Worm (Caenorhabditis elegans) whole organism, L1 larva: Measurements from ENCODE around the gene Y53G8B.2.

Experiments
- C04F5.9 ChIP-seq: sonication (generic microtip); optimal IDR thresholded peaks from 2 replicates; lab custom pipeline; 2016; ENCODE audit warnings: missing genetic modification characterization, missing compliant biosample characterization
- C34B4.2 ChIP-seq: sonication (generic microtip); optimal IDR thresholded peaks from 2 replicates; lab custom pipeline; 2017; ENCODE audit warnings: mild to moderate bottlenecking, missing genetic modification characterization, missing compliant biosample characterization
- F16B12.6 ChIP-seq: fragments of 150-350 bp; optimal IDR thresholded peaks from 2 replicates; lab custom pipeline; 2014; ENCODE audit warnings: missing biosample characterization, missing genetic modification characterization
- Y116A8C.19 ChIP-seq: sonication (generic microtip); optimal IDR thresholded peaks from 2 replicates; lab custom pipeline; 2016; ENCODE audit warnings: missing compliant biosample characterization, missing genetic modification characterization, borderline replicate concordance
- aha-1 ChIP-seq: fragments of 150-350 bp; optimal IDR thresholded peaks from 2 replicates; lab custom pipeline; 2014; ENCODE audit warnings: missing biosample characterization, missing genetic modification characterization
- aly-2 ChIP-seq: fragments of 150-350 bp; optimal IDR thresholded peaks from 2 replicates; lab custom pipeline; 2014; ENCODE audit warnings: missing biosample characterization, missing genetic modification characterization
- blmp-1 ChIP-seq: fragments of 150-350 bp; optimal IDR thresholded peaks from 2 replicates; lab custom pipeline; 2014; ENCODE audit warnings: missing biosample characterization, missing genetic modification characterization
- ceh-63 ChIP-seq: fragments of 200-800 bp; sonication (Bioruptor generic); optimal IDR thresholded peaks from 2 replicates; lab custom pipeline; 2018; ENCODE audit warnings: mild to moderate bottlenecking, missing genetic modification characterization, missing compliant biosample characterization
- ceh-90 ChIP-seq: sonication (generic microtip); optimal IDR thresholded peaks from 2 replicates; lab custom pipeline; 2016; ENCODE audit warnings: missing genetic modification characterization, missing compliant biosample characterization
- ces-1 ChIP-seq: fragments of 150-350 bp; optimal IDR thresholded peaks from 2 replicates; lab custom pipeline; 2014; ENCODE audit warnings: missing biosample characterization, missing genetic modification reagents, missing genetic modification characterization
- dpl-1 ChIP-seq, 3 experiments: fragments of 150-350 bp in 2 of 3; sonication (generic microtip) in 1 of 3; optimal IDR thresholded peaks; 2 replicates each; lab custom pipeline; 2014 to 2017; ENCODE audit warnings: missing biosample characterization in 3 of 3, missing genetic modification characterization in 3 of 3, missing genetic modification reagents in 3 of 3
- efl-1 ChIP-seq, 4 experiments: fragments of 150-350 bp; optimal IDR thresholded peaks in 3 of 4; peaks in 1 of 4; 1 replicate in 1 of 4; 2 replicates in 3 of 4; lab custom pipeline; 2014; ENCODE audit warnings: missing biosample characterization in 2 of 4, missing genetic modification characterization in 2 of 4, missing genetic modification reagents in 2 of 4
- efl-3 ChIP-seq: fragments of 200-800 bp; sonication (Bioruptor generic); optimal IDR thresholded peaks from 2 replicates; lab custom pipeline; 2018; ENCODE audit warnings: mild to moderate bottlenecking, missing genetic modification characterization, missing compliant biosample characterization
- egl-13 ChIP-seq: sonication (generic microtip); optimal IDR thresholded peaks from 2 replicates; lab custom pipeline; 2016; ENCODE audit warnings: missing genotype, missing genetic modification reagents, missing genetic modification characterization, missing compliant biosample characterization
- egl-27 ChIP-seq, 2 experiments: fragments of 150-350 bp in 1 of 2; sonication (generic microtip); optimal IDR thresholded peaks; 3 replicates each; lab custom pipeline; 2017 to 2018; ENCODE audit warnings: missing biosample characterization in 2 of 2, missing genetic modification characterization in 2 of 2, missing genetic modification reagents in 2 of 2
- elt-2 ChIP-seq: sonication (generic microtip); optimal IDR thresholded peaks from 2 replicates; lab custom pipeline; 2016; ENCODE audit warnings: missing genetic modification characterization, mild to moderate bottlenecking, inconsistent platforms, missing compliant biosample characterization, missing genetic modification reagents
- elt-3 ChIP-seq, 6 experiments: fragments of 150-350 bp in 1 of 6; sonication (generic microtip); optimal IDR thresholded peaks; 2 replicates each; lab custom pipeline; 2017 to 2018; ENCODE audit warnings: missing biosample characterization in 6 of 6, missing genetic modification characterization in 6 of 6, inconsistent platforms in 1 of 6
- ets-5 ChIP-seq: fragments of 200-800 bp; sonication (Bioruptor generic); IDR thresholded peaks from 2 replicates; pipeline ENCODE4 v1.3.6; 2022; ENCODE audit warnings: missing genetic modification characterization, missing compliant biosample characterization
- fkh-10 ChIP-seq: sonication (generic microtip); optimal IDR thresholded peaks from 2 replicates; lab custom pipeline; 2017; ENCODE audit warnings: missing biosample characterization, missing genetic modification reagents, missing genetic modification characterization
- fkh-8 ChIP-seq: sonication (generic microtip); optimal IDR thresholded peaks from 2 replicates; lab custom pipeline; 2016; ENCODE audit warnings: mild to moderate bottlenecking, missing genetic modification characterization, missing compliant biosample characterization
- fos-1 ChIP-seq: fragments of 150-350 bp; optimal IDR thresholded peaks from 2 replicates; lab custom pipeline; 2014; ENCODE audit warnings: missing biosample characterization, missing genetic modification characterization
- hlh-17 ChIP-seq: fragments of 200-800 bp; sonication (Bioruptor generic); optimal IDR thresholded peaks from 2 replicates; lab custom pipeline; 2018; ENCODE audit warnings: missing genetic modification characterization, mild to moderate bottlenecking, missing compliant biosample characterization, moderate library complexity, borderline replicate concordance
- hpl-2 ChIP-seq: fragments of 150-350 bp; optimal IDR thresholded peaks from 2 replicates; lab custom pipeline; 2014; ENCODE audit warnings: missing biosample characterization, missing genetic modification reagents, missing genetic modification characterization
- jun-1 ChIP-seq: fragments of 150-350 bp; optimal IDR thresholded peaks from 2 replicates; lab custom pipeline; 2014; ENCODE audit warnings: missing biosample characterization, missing genetic modification reagents, missing genetic modification characterization
- lin-13 ChIP-seq: fragments of 150-350 bp; optimal IDR thresholded peaks from 2 replicates; lab custom pipeline; 2014; ENCODE audit warnings: missing biosample characterization, missing genetic modification reagents, missing genetic modification characterization
- lin-15B ChIP-seq: fragments of 150-350 bp; sonication (generic microtip); optimal IDR thresholded peaks from 3 replicates; lab custom pipeline; 2014; ENCODE audit warnings: missing biosample characterization, missing genetic modification characterization
- lin-35 ChIP-seq, 2 experiments: fragments of 150-350 bp; optimal IDR thresholded peaks; 2 replicates each; lab custom pipeline; 2014; ENCODE audit warnings: missing biosample characterization in 2 of 2, missing genetic modification characterization in 2 of 2, missing genetic modification reagents in 2 of 2
- lin-39 ChIP-seq: fragments of 150-350 bp; optimal IDR thresholded peaks from 2 replicates; lab custom pipeline; 2014; ENCODE audit warnings: missing biosample characterization, missing genetic modification reagents, missing genetic modification characterization
- lir-3 ChIP-seq: sonication (generic microtip); optimal IDR thresholded peaks from 2 replicates; lab custom pipeline; 2016; ENCODE audit warnings: mild to moderate bottlenecking, missing genetic modification characterization, moderate library complexity, missing compliant biosample characterization; ENCODE audit not compliant: poor library complexity
- lsy-2 ChIP-seq, 2 experiments: fragments of 150-350 bp; optimal IDR thresholded peaks; 2 replicates each; lab custom pipeline; 2014; ENCODE audit warnings: missing biosample characterization in 2 of 2, missing genetic modification characterization in 2 of 2
- mab-9 ChIP-seq: fragments of 200-800 bp; sonication (Bioruptor generic); IDR thresholded peaks from 2 replicates; pipeline ENCODE4 v1.3.6; 2022; ENCODE audit warnings: missing genetic modification reagents, missing genetic modification characterization, missing compliant biosample characterization
- mdl-1 ChIP-seq, 2 experiments: fragments of 150-350 bp; optimal IDR thresholded peaks; 2 replicates each; lab custom pipeline; 2014 to 2017; ENCODE audit warnings: missing biosample characterization in 2 of 2, missing genetic modification characterization in 2 of 2, inconsistent platforms in 1 of 2
- mef-2 ChIP-seq: fragments of 150-350 bp; optimal IDR thresholded peaks from 2 replicates; lab custom pipeline; 2014; ENCODE audit warnings: missing biosample characterization, missing genetic modification characterization
- mep-1 ChIP-seq: fragments of 150-350 bp; optimal IDR thresholded peaks from 2 replicates; lab custom pipeline; 2014; ENCODE audit warnings: missing biosample characterization, missing genetic modification characterization
- nhr-19 ChIP-seq: fragments of 200-800 bp; sonication (Bioruptor generic); conservative IDR thresholded peaks from 2 replicates; pipeline ENCODE4 v1.3.6; 2022; ENCODE audit warnings: missing genetic modification characterization, missing compliant biosample characterization
- nhr-237 ChIP-seq: fragments of 150-350 bp; optimal IDR thresholded peaks from 2 replicates; lab custom pipeline; 2014; ENCODE audit warnings: missing biosample characterization, missing genetic modification characterization
- nhr-47 ChIP-seq: sonication (generic microtip); optimal IDR thresholded peaks from 2 replicates; lab custom pipeline; 2016; ENCODE audit warnings: mild to moderate bottlenecking, missing genetic modification characterization, moderate library complexity, missing compliant biosample characterization
- nhr-76 ChIP-seq: sonication (generic microtip); optimal IDR thresholded peaks from 2 replicates; lab custom pipeline; 2017; ENCODE audit warnings: missing biosample characterization, missing genetic modification characterization
- nhr-77 ChIP-seq: fragments of 150-350 bp; optimal IDR thresholded peaks from 2 replicates; lab custom pipeline; 2014; ENCODE audit warnings: missing biosample characterization, missing genetic modification characterization
- nhr-84 ChIP-seq: sonication (generic microtip); optimal IDR thresholded peaks from 2 replicates; lab custom pipeline; 2017; ENCODE audit warnings: missing biosample characterization, missing genetic modification characterization
- nhr-85 ChIP-seq: sonication (generic microtip); peaks from one replicate; lab custom pipeline; 2016; ENCODE audit warnings: missing genetic modification characterization, inconsistent platforms, missing compliant biosample characterization
- nhr-90 ChIP-seq: sonication (generic microtip); optimal IDR thresholded peaks from 2 replicates; lab custom pipeline; 2016; ENCODE audit warnings: mild to moderate bottlenecking, missing genetic modification characterization, missing compliant biosample characterization; ENCODE audit not compliant: poor library complexity
- pag-3 ChIP-seq: sonication (generic microtip); optimal IDR thresholded peaks from 2 replicates; lab custom pipeline; 2017; ENCODE audit warnings: missing genetic modification characterization, mild to moderate bottlenecking, missing compliant biosample characterization, antibody characterized with exemption, borderline replicate concordance; ENCODE audit not compliant: insufficient read depth
- pax-3 ChIP-seq: fragments of 200-800 bp; sonication (Bioruptor generic); optimal IDR thresholded peaks from 2 replicates; lab custom pipeline; 2018; ENCODE audit warnings: mild to moderate bottlenecking, missing genetic modification characterization, moderate library complexity, missing compliant biosample characterization
- rnt-1 ChIP-seq: sonication (generic microtip); optimal IDR thresholded peaks from 2 replicates; lab custom pipeline; 2016; ENCODE audit warnings: mild to moderate bottlenecking, missing genetic modification characterization, moderate library complexity, missing compliant biosample characterization
- snpc-4 ChIP-seq: fragments of 150-350 bp; optimal IDR thresholded peaks from 2 replicates; lab custom pipeline; 2014; ENCODE audit warnings: missing biosample characterization, missing genetic modification characterization
- snu-23 ChIP-seq: sonication (generic microtip); optimal IDR thresholded peaks from 2 replicates; lab custom pipeline; 2016; ENCODE audit warnings: missing genetic modification characterization, missing compliant biosample characterization
- sup-37 ChIP-seq: fragments of 200-800 bp; sonication (Bioruptor generic); optimal IDR thresholded peaks from 2 replicates; lab custom pipeline; 2018; ENCODE audit warnings: mild to moderate bottlenecking, missing genetic modification characterization, missing compliant biosample characterization
- unc-130 ChIP-seq: fragments of 150-350 bp; optimal IDR thresholded peaks from 2 replicates; lab custom pipeline; 2017; ENCODE audit warnings: missing biosample characterization, missing genetic modification characterization, inconsistent platforms
- unc-62 ChIP-seq: fragments of 150-350 bp; optimal IDR thresholded peaks from 2 replicates; lab custom pipeline; 2014; ENCODE audit warnings: missing biosample characterization, missing genetic modification reagents, missing genetic modification characterization
- xbp-1 ChIP-seq: sonication (generic microtip); optimal IDR thresholded peaks from 2 replicates; lab custom pipeline; 2016; ENCODE audit warnings: missing genetic modification characterization, missing compliant biosample characterization
- zag-1 ChIP-seq: fragments of 150-350 bp; optimal IDR thresholded peaks from 2 replicates; lab custom pipeline; 2014; ENCODE audit warnings: missing biosample characterization, missing genetic modification characterization
- ztf-11 ChIP-seq, 2 experiments: sonication (generic microtip); optimal IDR thresholded peaks; 2 replicates each; lab custom pipeline; 2016 to 2017; ENCODE audit warnings: missing genetic modification characterization in 2 of 2, missing biosample characterization in 1 of 2, missing compliant biosample characterization in 1 of 2

Y53G8B.2 gene

ce11 chrIII:3127613-3128012 is 23.9 kb upstream of the Y53G8B.2 start:
- peak; percentile 39 for TF ChIP-seq snu-23 (GFP tag; lab: Kevin White, UChicago)
- TF ChIP-seq efl-3 (GFP tag; lab: Kevin White, UChicago): no peak
- no peak for TF ChIP-seq ets-5 (GFP tag; lab: Robert Waterston, UW)
- no peak for TF ChIP-seq lir-3 (tag; lab: Kevin White, UChicago)
- TF ChIP-seq pag-3: no peak
- no peak for TF ChIP-seq nhr-85 (tag; lab: Kevin White, UChicago)
- TF ChIP-seq nhr-84 (tag; lab: Kevin White, UChicago): no peak
- TF ChIP-seq lin-35 (GFP tag; optimal IDR thresholded peaks at IDR 0.05; lab: Kevin White, UChicago): peak; percentile 27 to 28
- TF ChIP-seq egl-27 (tag; optimal IDR thresholded peaks at IDR 0.05; lab: Kevin White, UChicago): no peak
- no peak for TF ChIP-seq ceh-90 (tag; lab: Kevin White, UChicago)
- no peak for TF ChIP-seq dpl-1 (GFP tag; optimal IDR thresholded peaks at IDR 0.05; lab: Kevin White, UChicago)
- no peak for TF ChIP-seq nhr-237 (tag; lab: Kevin White, UChicago)
- TF ChIP-seq snpc-4: no peak
- TF ChIP-seq xbp-1 (tag; lab: Kevin White, UChicago): no peak
- no peak for TF ChIP-seq aha-1 (tag; lab: Kevin White, UChicago)
- TF ChIP-seq lsy-2 (tag; optimal IDR thresholded peaks at IDR 0.05; lab: Kevin White, UChicago): peak; percentile 13 to 47
- TF ChIP-seq unc-62 (GFP tag; lab: Kevin White, UChicago): no peak
- TF ChIP-seq pax-3 (tag; lab: Kevin White, UChicago): no peak
- TF ChIP-seq ztf-11 (tag; optimal IDR thresholded peaks at IDR 0.05; lab: Kevin White, UChicago): no peak
- no peak for TF ChIP-seq zag-1 (tag; lab: Kevin White, UChicago)
- TF ChIP-seq lin-39: no peak
- no peak for TF ChIP-seq nhr-77 (tag; lab: Kevin White, UChicago)
- TF ChIP-seq hpl-2 (GFP tag; lab: Kevin White, UChicago): no peak
- no peak for TF ChIP-seq rnt-1 (tag; lab: Kevin White, UChicago)
- TF ChIP-seq F16B12.6 (tag; lab: Kevin White, UChicago): no peak
- TF ChIP-seq ces-1 (GFP tag; lab: Kevin White, UChicago): no peak
- TF ChIP-seq C04F5.9 (tag; lab: Kevin White, UChicago): no peak
- no peak for TF ChIP-seq sup-37 (GFP tag; lab: Kevin White, UChicago)
- TF ChIP-seq ceh-63 (GFP tag; lab: Kevin White, UChicago): no peak
- TF ChIP-seq mab-9 (GFP tag; lab: Robert Waterston, UW): no peak
- TF ChIP-seq egl-13 (tag; lab: Kevin White, UChicago): no peak
- no peak for TF ChIP-seq elt-3 (tag; optimal IDR thresholded peaks at IDR 0.05; lab: Kevin White, UChicago)
- no peak for TF ChIP-seq C34B4.2 (tag; lab: Kevin White, UChicago)
- no peak for TF ChIP-seq aly-2 (tag; lab: Kevin White, UChicago)
- TF ChIP-seq fos-1: no peak
- no peak for TF ChIP-seq lin-15B (tag; lab: Kevin White, UChicago)
- peak; percentile 16 for TF ChIP-seq elt-2
- TF ChIP-seq jun-1 (tag; lab: Kevin White, UChicago): no peak
- peak in 1 of 2 experiments; percentile 14 for TF ChIP-seq mdl-1 (tag; optimal IDR thresholded peaks at IDR 0.05; lab: Kevin White, UChicago)
- TF ChIP-seq mef-2 (tag; lab: Kevin White, UChicago): no peak
- no peak for TF ChIP-seq mep-1
- TF ChIP-seq nhr-90 (tag; lab: Kevin White, UChicago): no peak
- TF ChIP-seq Y116A8C.19 (tag; lab: Kevin White, UChicago): no peak
- no peak for TF ChIP-seq hlh-17
- no peak for TF ChIP-seq nhr-47 (tag; lab: Kevin White, UChicago)
- TF ChIP-seq lin-13 (GFP tag; lab: Kevin White, UChicago): peak; percentile 0
- TF ChIP-seq unc-130 (tag; lab: Kevin White, UChicago): no peak
- TF ChIP-seq nhr-19 (GFP tag; lab: Robert Waterston, UW): no peak
- peak; percentile 24 for TF ChIP-seq blmp-1 (tag; lab: Kevin White, UChicago)
- TF ChIP-seq fkh-8 (tag; lab: Kevin White, UChicago): no peak
- no peak for TF ChIP-seq nhr-76 (tag; lab: Kevin White, UChicago)
- peak in 1 of 2 experiments; percentile 46 for TF ChIP-seq efl-1 (optimal IDR thresholded peaks at IDR 0.05; lab: Kevin White, UChicago)
- TF ChIP-seq efl-1 (GFP tag; optimal IDR thresholded peaks at IDR 0.05 in 1 of 2; lab: Kevin White, UChicago): no peak
- no peak for TF ChIP-seq fkh-10 (GFP tag; lab: Kevin White, UChicago)
